Fruit fly (Drosophila melanogaster) whole organism, prepupa: ENCODE data around the gene tobi.
"Not testable (repeated sequence)": the region's sequence is repeated elsewhere in the genome, so short reads cannot be mapped to it uniquely, and the experiment has no call there.

Source experiments
- CG32006 ChIP-seq: fragments of 200-800 bp; sonication (Bioruptor generic); optimal IDR thresholded peaks from 3 replicates; lab custom pipeline; 2017; ENCODE audit warnings: missing biosample characterization, mild to moderate bottlenecking, missing genetic modification characterization
- CG7368 ChIP-seq: fragments of 200-800 bp; sonication (Bioruptor generic); optimal IDR thresholded peaks from 3 replicates; lab custom pipeline; 2016; ENCODE audit warnings: missing biosample characterization, missing genetic modification characterization
- CG8632 ChIP-seq: fragments of 200-800 bp; sonication (Bioruptor generic); optimal IDR thresholded peaks from 3 replicates; lab custom pipeline; 2016; ENCODE audit warnings: missing biosample characterization, missing genetic modification characterization
- Lpt ChIP-seq: fragments of 200-800 bp; sonication (Bioruptor generic); optimal IDR thresholded peaks from 3 replicates; lab custom pipeline; 2016; ENCODE audit warnings: missing biosample characterization, missing genetic modification characterization
- OdsH ChIP-seq: fragments of 200-800 bp; sonication (Bioruptor generic); optimal IDR thresholded peaks from 3 replicates; lab custom pipeline; 2016; ENCODE audit warnings: missing biosample characterization, missing genetic modification characterization
- Sox102F ChIP-seq: fragments of 200-800 bp; sonication (Bioruptor generic); optimal IDR thresholded peaks from 2 replicates; lab custom pipeline; 2016; ENCODE audit warnings: missing biosample characterization, mild to moderate bottlenecking, missing genetic modification characterization
- acj6 ChIP-seq: fragments of 200-800 bp; sonication (Bioruptor generic); optimal IDR thresholded peaks from 3 replicates; lab custom pipeline; 2016; ENCODE audit warnings: missing biosample characterization, missing genetic modification characterization
- dac ChIP-seq: fragments of 200-800 bp; sonication (Bioruptor generic); optimal IDR thresholded peaks from 2 replicates; lab custom pipeline; 2017; ENCODE audit warnings: missing biosample characterization, mild to moderate bottlenecking, missing genetic modification characterization
- fd59A ChIP-seq: fragments of 200-800 bp; sonication (Bioruptor generic); optimal IDR thresholded peaks from 2 replicates; lab custom pipeline; 2017; ENCODE audit warnings: missing biosample characterization, mild to moderate bottlenecking, missing genetic modification characterization, missing genetic modification reagents
- fd85E ChIP-seq: fragments of 200-800 bp; sonication (Bioruptor generic); optimal IDR thresholded peaks from 3 replicates; lab custom pipeline; 2016; ENCODE audit warnings: missing biosample characterization, missing genetic modification characterization
- lz ChIP-seq: fragments of 200-800 bp; sonication (Bioruptor generic); optimal IDR thresholded peaks from 3 replicates; lab custom pipeline; 2016; ENCODE audit warnings: missing biosample characterization, missing genetic modification characterization
- net ChIP-seq: fragments of 200-800 bp; sonication (Bioruptor generic); optimal IDR thresholded peaks from 3 replicates; lab custom pipeline; 2016; ENCODE audit warnings: missing biosample characterization, missing genetic modification characterization
- svp ChIP-seq: fragments of 200-800 bp; sonication (Bioruptor generic); peaks from one replicate; lab custom pipeline; 2016; ENCODE audit warnings: missing biosample characterization, missing genetic modification characterization
- vri ChIP-seq: fragments of 200-800 bp; sonication (Bioruptor generic); optimal IDR thresholded peaks from 3 replicates; lab custom pipeline; 2016; ENCODE audit warnings: missing biosample characterization, mild to moderate bottlenecking, missing genetic modification characterization

DNA sequence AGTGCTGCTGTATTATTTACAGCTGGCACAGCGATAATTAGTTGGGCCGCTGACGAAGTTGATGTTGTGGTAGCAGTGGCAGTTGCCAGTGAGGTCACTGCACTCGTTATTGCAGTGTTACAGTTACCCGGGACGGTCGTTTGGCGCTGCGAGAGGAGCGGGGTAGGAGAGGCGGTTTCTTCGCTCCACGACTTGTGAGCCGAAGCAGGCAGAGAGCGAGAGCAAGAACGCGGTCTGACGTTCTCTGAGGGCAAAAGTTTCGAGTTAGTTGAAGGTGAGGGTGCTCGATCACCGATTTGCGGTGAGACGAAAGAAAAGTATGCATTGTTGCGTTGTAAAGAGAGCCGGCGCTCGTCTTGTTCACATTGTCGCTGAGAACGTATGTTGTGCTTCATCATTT lies 18.2 kb downstream of the tobi start:
- TF ChIP-seq Sox102F (GFP tag; lab: Kevin White, UChicago); Lpt (GFP tag; lab: Kevin White, UChicago); CG8632 (GFP tag; lab: Kevin White, UChicago); lz (GFP tag; lab: Kevin White, UChicago); fd85E (GFP tag; lab: Kevin White, UChicago); fd59A (GFP tag; lab: Kevin White, UChicago); net (GFP tag; lab: Kevin White, UChicago); dac (GFP tag; lab: Kevin White, UChicago); svp (GFP tag; lab: Kevin White, UChicago); OdsH (GFP tag; lab: Kevin White, UChicago); CG7368 (GFP tag; lab: Kevin White, UChicago); CG32006; vri; acj6 (GFP tag; lab: Kevin White, UChicago): not testable (repeated sequence)
